Fruit fly (Drosophila melanogaster) whole organism, embryonic: ENCODE data around the gene CG15728.
A peak's percentile ranks its signal among the peaks of the same experiment; 100 is the strongest.

ENCODE experiments used
- Atf3 ChIP-seq: fragments of 200-800 bp; sonication (Bioruptor generic); optimal IDR thresholded peaks from 3 replicates; lab custom pipeline; 2016; ENCODE audit warnings: missing biosample characterization, missing genetic modification characterization
- CG10147 ChIP-seq: fragments of 200-800 bp; sonication (Bioruptor generic); optimal IDR thresholded peaks from 2 replicates; lab custom pipeline; 2019; ENCODE audit warnings: missing biosample characterization, mild to moderate bottlenecking, missing genetic modification characterization, moderate library complexity
- CG10565 ChIP-seq: fragments of 200-800 bp; sonication (Bioruptor generic); optimal IDR thresholded peaks from 3 replicates; lab custom pipeline; 2016; ENCODE audit warnings: missing biosample characterization, mild to moderate bottlenecking, missing genetic modification characterization
- CG11085 ChIP-seq: fragments of 200-800 bp; sonication (Bioruptor generic); IDR thresholded peaks from 2 replicates; pipeline ENCODE4 v1.3.6; 2022; ENCODE audit warnings: missing biosample characterization, missing genetic modification characterization
- CG12744 ChIP-seq: fragments of 200-800 bp; sonication (Bioruptor generic); optimal IDR thresholded peaks from 2 replicates; lab custom pipeline; 2016; ENCODE audit warnings: missing biosample characterization, missing genetic modification characterization
- CG13123 ChIP-seq: fragments of 200-800 bp; sonication (Bioruptor generic); optimal IDR thresholded peaks from 2 replicates; lab custom pipeline; 2016; ENCODE audit warnings: missing biosample characterization, missing genetic modification characterization
- CG13296 ChIP-seq: fragments of 200-800 bp; sonication (Bioruptor generic); optimal IDR thresholded peaks from 3 replicates; lab custom pipeline; 2018; ENCODE audit warnings: missing biosample characterization, mild to moderate bottlenecking, missing genetic modification characterization
- CG13624 ChIP-seq: fragments of 200-800 bp; sonication (Bioruptor generic); optimal IDR thresholded peaks from 2 replicates; lab custom pipeline; 2016; ENCODE audit warnings: missing biosample characterization, missing genetic modification characterization
- CG13775 ChIP-seq: fragments of 200-800 bp; sonication (Bioruptor generic); optimal IDR thresholded peaks from 3 replicates; lab custom pipeline; 2017; ENCODE audit warnings: missing biosample characterization, mild to moderate bottlenecking, missing genetic modification characterization
- CG14441 ChIP-seq: fragments of 200-800 bp; sonication (Bioruptor generic); IDR thresholded peaks from 2 replicates; pipeline ENCODE4 v1.3.6; 2022; ENCODE audit warnings: missing biosample characterization, missing genetic modification characterization
- CG1602 ChIP-seq: fragments of 200-800 bp; sonication (Bioruptor generic); optimal IDR thresholded peaks from 3 replicates; lab custom pipeline; 2016; ENCODE audit warnings: missing biosample characterization, missing genetic modification characterization
- CG1603 ChIP-seq: fragments of 200-800 bp; sonication (Bioruptor generic); optimal IDR thresholded peaks from 2 replicates; lab custom pipeline; 2019; ENCODE audit warnings: missing biosample characterization, mild to moderate bottlenecking, missing genetic modification characterization, moderate library complexity
- CG17186 ChIP-seq: fragments of 200-800 bp; sonication (Bioruptor generic); optimal IDR thresholded peaks from 3 replicates; lab custom pipeline; 2017; ENCODE audit warnings: missing biosample characterization, missing genetic modification reagents, missing genetic modification characterization
- CG17612 ChIP-seq: fragments of 200-800 bp; sonication (Bioruptor generic); IDR thresholded peaks from 2 replicates; pipeline ENCODE4 v1.3.6; 2022; ENCODE audit warnings: missing biosample characterization, missing genetic modification characterization
- CG1792 ChIP-seq: fragments of 200-800 bp; sonication (Bioruptor generic); optimal IDR thresholded peaks from 2 replicates; lab custom pipeline; 2016; ENCODE audit warnings: missing biosample characterization, missing genetic modification characterization
- CG1832 ChIP-seq: fragments of 200-800 bp; sonication (Bioruptor generic); optimal IDR thresholded peaks from 2 replicates; lab custom pipeline; 2017; ENCODE audit warnings: missing biosample characterization, mild to moderate bottlenecking, missing genetic modification characterization, inconsistent platforms
- CG18764 ChIP-seq: fragments of 200-800 bp; sonication (Bioruptor generic); optimal IDR thresholded peaks from 3 replicates; lab custom pipeline; 2016; ENCODE audit warnings: missing biosample characterization, missing genetic modification characterization
- CG3163 ChIP-seq: fragments of 200-800 bp; sonication (Bioruptor generic); optimal IDR thresholded peaks from 3 replicates; lab custom pipeline; 2016; ENCODE audit warnings: missing biosample characterization, missing genetic modification characterization
- CG3281 ChIP-seq: fragments of 200-800 bp; sonication (Bioruptor generic); optimal IDR thresholded peaks from 3 replicates; lab custom pipeline; 2017; ENCODE audit warnings: missing biosample characterization, mild to moderate bottlenecking, missing genetic modification characterization
- CG3838 ChIP-seq: fragments of 200-800 bp; sonication (Bioruptor generic); optimal IDR thresholded peaks from 3 replicates; lab custom pipeline; 2016; ENCODE audit warnings: missing biosample characterization, missing genetic modification characterization
- CG42726 ChIP-seq: fragments of 200-800 bp; sonication (Bioruptor generic); IDR thresholded peaks from 2 replicates; pipeline ENCODE4 v1.3.6; 2022; ENCODE audit warnings: missing biosample characterization, missing genetic modification characterization; ENCODE audit not compliant: partially characterized antibody
- CG4730 ChIP-seq: fragments of 200-800 bp; sonication (Bioruptor generic); IDR thresholded peaks from 2 replicates; pipeline ENCODE4 v1.3.6; 2022; ENCODE audit warnings: missing biosample characterization, missing genetic modification characterization
- CG7372 ChIP-seq: fragments of 200-800 bp; sonication (Bioruptor generic); IDR thresholded peaks from 2 replicates; pipeline ENCODE4 v1.3.6; 2022; ENCODE audit warnings: missing biosample characterization, missing genetic modification characterization
- CG7987 ChIP-seq: fragments of 200-800 bp; sonication (Bioruptor generic); optimal IDR thresholded peaks from 2 replicates; lab custom pipeline; 2018; ENCODE audit warnings: missing biosample characterization, mild to moderate bottlenecking, missing genetic modification characterization, moderate library complexity
- CG9817 ChIP-seq: fragments of 200-800 bp; sonication (Bioruptor generic); optimal IDR thresholded peaks from 2 replicates; lab custom pipeline; 2018; ENCODE audit warnings: missing biosample characterization, mild to moderate bottlenecking, missing genetic modification characterization, moderate library complexity
- E2f1 ChIP-seq: fragments of 200-800 bp; sonication (Bioruptor generic); IDR thresholded peaks from 2 replicates; pipeline ENCODE4 v1.3.6; 2022; ENCODE audit warnings: missing biosample characterization, missing genetic modification characterization
- HLHmδ ChIP-seq: fragments of 200-800 bp; sonication (Bioruptor generic); optimal IDR thresholded peaks from 2 replicates; lab custom pipeline; 2018; ENCODE audit warnings: missing biosample characterization, mild to moderate bottlenecking, missing genetic modification characterization, moderate library complexity
- Hsf ChIP-seq: fragments of 200-800 bp; sonication (Bioruptor generic); optimal IDR thresholded peaks from 3 replicates; lab custom pipeline; 2016; ENCODE audit warnings: missing biosample characterization, missing genetic modification characterization
- Oli ChIP-seq: fragments of 200-800 bp; sonication (Bioruptor generic); optimal IDR thresholded peaks from 2 replicates; lab custom pipeline; 2018; ENCODE audit warnings: missing biosample characterization, mild to moderate bottlenecking, missing genetic modification characterization, moderate library complexity
- Ravus ChIP-seq: fragments of 200-800 bp; sonication (Bioruptor generic); IDR thresholded peaks from 2 replicates; pipeline ENCODE4 v1.3.6; 2022; ENCODE audit warnings: missing biosample characterization, missing genetic modification characterization
- Sry-β ChIP-seq: fragments of 200-800 bp; sonication (Bioruptor generic); optimal IDR thresholded peaks from 2 replicates; lab custom pipeline; 2018; ENCODE audit warnings: missing biosample characterization, mild to moderate bottlenecking, missing genetic modification characterization, moderate library complexity
- az2 ChIP-seq: fragments of 200-800 bp; sonication (Bioruptor generic); optimal IDR thresholded peaks from 3 replicates; lab custom pipeline; 2016; ENCODE audit warnings: missing biosample characterization, missing genetic modification characterization
- ci ChIP-seq: fragments of 200-800 bp; sonication (Bioruptor generic); IDR thresholded peaks from 3 replicates; pipeline ENCODE4 v1.3.6; 2022; ENCODE audit warnings: missing biosample characterization, missing genetic modification characterization
- crp ChIP-seq, 2 experiments: fragments of 200-800 bp; sonication (Bioruptor generic); optimal IDR thresholded peaks; 2 replicates in 1 of 2; 3 replicates in 1 of 2; lab custom pipeline; 2017; ENCODE audit warnings: missing biosample characterization in 2 of 2, missing genetic modification characterization in 2 of 2, mild to moderate bottlenecking in 1 of 2, moderate library complexity in 1 of 2
- dmrt11E ChIP-seq: fragments of 200-800 bp; sonication (Bioruptor generic); optimal IDR thresholded peaks from 3 replicates; lab custom pipeline; 2018; ENCODE audit warnings: missing biosample characterization, mild to moderate bottlenecking, missing genetic modification characterization, moderate library complexity
- esg ChIP-seq: fragments of 200-800 bp; sonication (Bioruptor generic); conservative IDR thresholded peaks from 2 replicates; pipeline ENCODE4 v1.3.6; 2022; ENCODE audit warnings: missing biosample characterization, missing genetic modification characterization
- fd64A ChIP-seq: fragments of 200-800 bp; sonication (Bioruptor generic); optimal IDR thresholded peaks from 3 replicates; lab custom pipeline; 2018; ENCODE audit warnings: missing biosample characterization, mild to moderate bottlenecking, missing genetic modification characterization
- gem ChIP-seq: fragments of 200-800 bp; sonication (Bioruptor generic); optimal IDR thresholded peaks from 2 replicates; lab custom pipeline; 2019; ENCODE audit warnings: missing biosample characterization, mild to moderate bottlenecking, missing genetic modification characterization, moderate library complexity
- gro ChIP-seq: fragments of 200-800 bp; sonication (Bioruptor generic); optimal IDR thresholded peaks from 2 replicates; lab custom pipeline; 2016; ENCODE audit warnings: missing biosample characterization, missing genetic modification characterization
- gsb ChIP-seq: fragments of 200-800 bp; sonication (Bioruptor generic); IDR thresholded peaks from 2 replicates; pipeline ENCODE4 v1.3.6; 2022; ENCODE audit warnings: missing biosample characterization, missing genetic modification characterization
- ind ChIP-seq: fragments of 200-800 bp; sonication (Bioruptor generic); optimal IDR thresholded peaks from 3 replicates; lab custom pipeline; 2016; ENCODE audit warnings: missing biosample characterization, missing genetic modification characterization
- lilli ChIP-seq: fragments of 200-800 bp; sonication (Bioruptor generic); optimal IDR thresholded peaks from 3 replicates; lab custom pipeline; 2016; ENCODE audit warnings: missing biosample characterization, missing genetic modification characterization
- mirr ChIP-seq: fragments of 200-800 bp; sonication (Bioruptor generic); optimal IDR thresholded peaks from 3 replicates; lab custom pipeline; 2018; ENCODE audit warnings: missing biosample characterization, mild to moderate bottlenecking, missing genetic modification characterization
- row ChIP-seq: fragments of 200-800 bp; sonication (Bioruptor generic); IDR thresholded peaks from 3 replicates; pipeline ENCODE4 v1.3.6; 2022; ENCODE audit warnings: missing biosample characterization, missing genetic modification characterization
- shn ChIP-seq: fragments of 200-800 bp; sonication (Bioruptor generic); optimal IDR thresholded peaks from 3 replicates; lab custom pipeline; 2016; ENCODE audit warnings: missing biosample characterization, missing genetic modification characterization
- slbo ChIP-seq: fragments of 200-800 bp; sonication (Bioruptor generic); IDR thresholded peaks from 2 replicates; pipeline ENCODE4 v1.3.6; 2022; ENCODE audit warnings: missing biosample characterization, missing genetic modification characterization
- sob ChIP-seq: fragments of 200-800 bp; sonication (Bioruptor generic); IDR thresholded peaks from 2 replicates; pipeline ENCODE4 v1.3.6; 2022; ENCODE audit warnings: missing biosample characterization, missing genetic modification characterization
- tap ChIP-seq: fragments of 200-800 bp; optimal IDR thresholded peaks from 3 replicates; lab custom pipeline; 2019; ENCODE audit warnings: missing biosample characterization, mild to moderate bottlenecking, missing genetic modification characterization, moderate library complexity
- tx ChIP-seq: fragments of 200-800 bp; sonication (Bioruptor generic); optimal IDR thresholded peaks from 2 replicates; lab custom pipeline; 2016; ENCODE audit warnings: missing biosample characterization, missing genetic modification characterization
- unc-4 ChIP-seq: fragments of 200-800 bp; sonication (Bioruptor generic); IDR thresholded peaks from 2 replicates; pipeline ENCODE4 v1.3.6; 2022; ENCODE audit warnings: missing biosample characterization, missing genetic modification characterization; ENCODE audit not compliant: partially characterized antibody
- usp ChIP-seq: fragments of >200 bp; optimal IDR thresholded peaks from 2 replicates; lab custom pipeline; 2017; ENCODE audit warnings: missing biosample characterization, missing genetic modification characterization

Gene CG15728

dm6 chrX:12666471-12666884 lies 42.4 kb downstream of the CG15728 start (continued):
- TF ChIP-seq sob (peak; percentile 96), CG10147 (GFP tag; lab: Kevin White, UChicago) (peak; percentile 93), CG42726 (GFP tag; lab: Robert Waterston, UW) (no peak), Oli (tag; lab: Kevin White, UChicago) (peak; percentile 96), CG17186 (GFP tag; lab: Kevin White, UChicago) (peak; percentile 25), tap (tag; lab: Kevin White, UChicago) (peak; percentile 97), CG17612 (GFP tag; lab: Robert Waterston, UW) (peak; percentile 92), usp (GFP tag; lab: Kevin White, UChicago) (no peak), CG3163 (GFP tag; lab: Kevin White, UChicago) (peak; percentile 56), CG13123 (peak; percentile 83), gem (tag; lab: Kevin White, UChicago) (peak; percentile 99), CG3281 (peak; percentile 94), CG1603 (peak; percentile 46), CG1602 (GFP tag; lab: Kevin White, UChicago) (peak; percentile 96), gsb (GFP tag; lab: Robert Waterston, UW) (peak; percentile 89), Sry-β (GFP tag; lab: Kevin White, UChicago) (peak; percentile 67), CG7987 (GFP tag; lab: Kevin White, UChicago) (peak; percentile 86), CG1832 (GFP tag; lab: Kevin White, UChicago) (no peak), CG3838 (GFP tag; lab: Kevin White, UChicago) (peak; percentile 90), dmrt11E (tag; lab: Kevin White, UChicago) (peak; percentile 99), CG11085 (GFP tag; lab: Robert Waterston, UW) (peak; percentile 95), CG13296 (GFP tag; lab: Kevin White, UChicago) (peak; percentile 96), row (peak; percentile 98), gro (GFP tag; lab: Kevin White, UChicago) (peak; percentile 79), tx (GFP tag; lab: Kevin White, UChicago) (peak; percentile 76), lilli (peak; percentile 89), CG13624 (GFP tag; lab: Kevin White, UChicago) (peak; percentile 84), CG10565 (GFP tag; lab: Kevin White, UChicago) (peak; percentile 78), unc-4 (GFP tag; lab: Robert Waterston, UW) (no peak), Ravus (GFP tag; lab: Robert Waterston, UW) (peak; percentile 87), Atf3 (GFP tag; lab: Kevin White, UChicago) (peak; percentile 76), E2f1 (GFP tag; lab: Robert Waterston, UW) (peak; percentile 97), slbo (GFP tag; lab: Robert Waterston, UW) (peak; percentile 97), CG18764 (GFP tag; lab: Kevin White, UChicago) (peak; percentile 91), ci (GFP tag; lab: Robert Waterston, UW) (peak; percentile 94), ind (peak; percentile 93), mirr (peak; percentile 51), CG14441 (GFP tag; lab: Robert Waterston, UW) (peak; percentile 93), esg (GFP tag; lab: Robert Waterston, UW) (peak; percentile 89), CG12744 (GFP tag; lab: Kevin White, UChicago) (peak; percentile 85), CG1792 (peak; percentile 71), shn (GFP tag; lab: Kevin White, UChicago) (peak; percentile 35), crp (GFP tag; optimal IDR thresholded peaks at IDR 0.05; lab: Kevin White, UChicago) (peak in 1 of 2 experiments; percentile 48), CG13775 (GFP tag; lab: Kevin White, UChicago) (peak; percentile 95), Hsf (GFP tag; lab: Kevin White, UChicago) (peak; percentile 92), CG4730 (GFP tag; lab: Robert Waterston, UW) (peak; percentile 94), HLHmδ (no peak), CG7372 (GFP tag; lab: Robert Waterston, UW) (peak; percentile 95), fd64A (GFP tag; lab: Kevin White, UChicago) (peak; percentile 70), az2 (GFP tag; lab: Kevin White, UChicago) (peak; percentile 93), CG9817 (tag; lab: Kevin White, UChicago) (peak; percentile 96)
